Fruit fly (Drosophila melanogaster) whole organism, prepupa: ENCODE measurements around the gene Cyp4d20.

Source experiments
- Blimp-1 ChIP-seq: fragments of 200-800 bp; sonication (Bioruptor generic); optimal IDR thresholded peaks from 3 replicates; lab custom pipeline; 2017; ENCODE audit warnings: missing biosample characterization, missing genetic modification characterization, mild to moderate bottlenecking, moderate library complexity, missing genetic modification reagents
- CG10631 ChIP-seq: fragments of 200-800 bp; sonication (Bioruptor generic); optimal IDR thresholded peaks from 2 replicates; lab custom pipeline; 2016; ENCODE audit warnings: missing biosample characterization, missing genetic modification characterization
- CG10669 ChIP-seq: fragments of 200-800 bp; sonication (Bioruptor generic); optimal IDR thresholded peaks from 3 replicates; lab custom pipeline; 2018; ENCODE audit warnings: missing biosample characterization, mild to moderate bottlenecking, missing genetic modification characterization, moderate library complexity
- CG11294 ChIP-seq: fragments of 200-800 bp; sonication (Bioruptor generic); IDR thresholded peaks from 2 replicates; pipeline ENCODE4 v1.3.6; 2022; ENCODE audit warnings: missing biosample characterization, missing genetic modification characterization
- CG11762 ChIP-seq: fragments of 200-800 bp; sonication (Bioruptor generic); optimal IDR thresholded peaks from 3 replicates; lab custom pipeline; 2016; ENCODE audit warnings: missing biosample characterization, missing genetic modification characterization; ENCODE audit not compliant: insufficient read depth
- CG11902 ChIP-seq: fragments of 200-800 bp; sonication (Bioruptor generic); optimal IDR thresholded peaks from 3 replicates; lab custom pipeline; 2016; ENCODE audit warnings: missing biosample characterization, missing genetic modification characterization
- CG15336 ChIP-seq: fragments of 200-800 bp; sonication (Bioruptor generic); IDR thresholded peaks from 2 replicates; pipeline ENCODE4 v1.3.6; 2022; ENCODE audit warnings: missing biosample characterization, missing genetic modification characterization
- CG16779 ChIP-seq: fragments of 200-800 bp; sonication (Bioruptor generic); optimal IDR thresholded peaks from 3 replicates; lab custom pipeline; 2017; ENCODE audit warnings: missing biosample characterization, mild to moderate bottlenecking, missing genetic modification characterization
- CG3032 ChIP-seq: fragments of 200-800 bp; optimal IDR thresholded peaks from 2 replicates; lab custom pipeline; 2019; ENCODE audit warnings: missing biosample characterization, mild to moderate bottlenecking, missing genetic modification characterization, moderate library complexity
- CG31627 ChIP-seq: fragments of 200-800 bp; sonication (Bioruptor generic); optimal IDR thresholded peaks from 3 replicates; lab custom pipeline; 2016; ENCODE audit warnings: missing biosample characterization, missing genetic modification characterization
- CG32006 ChIP-seq: fragments of 200-800 bp; sonication (Bioruptor generic); optimal IDR thresholded peaks from 3 replicates; lab custom pipeline; 2017; ENCODE audit warnings: missing biosample characterization, mild to moderate bottlenecking, missing genetic modification characterization
- CG34406 ChIP-seq: fragments of 200-800 bp; sonication (Bioruptor generic); optimal IDR thresholded peaks from 3 replicates; lab custom pipeline; 2016; ENCODE audit warnings: missing biosample characterization, missing genetic modification characterization
- CG3919 ChIP-seq: fragments of 200-800 bp; sonication (Bioruptor generic); optimal IDR thresholded peaks from 3 replicates; lab custom pipeline; 2016; ENCODE audit warnings: missing biosample characterization, missing genetic modification characterization
- CG4318 ChIP-seq: fragments of 200-800 bp; sonication (Bioruptor generic); optimal IDR thresholded peaks from 3 replicates; lab custom pipeline; 2017; ENCODE audit warnings: missing biosample characterization, mild to moderate bottlenecking, missing genetic modification characterization
- CG6163 ChIP-seq: fragments of 200-800 bp; sonication (Bioruptor generic); IDR thresholded peaks from 3 replicates; pipeline ENCODE4 v1.3.6; 2022; ENCODE audit warnings: missing biosample characterization, missing genetic modification characterization
- CG6276 ChIP-seq: fragments of 200-800 bp; sonication (Bioruptor generic); optimal IDR thresholded peaks from 2 replicates; lab custom pipeline; 2017; ENCODE audit warnings: missing biosample characterization, mild to moderate bottlenecking, missing genetic modification characterization
- CG6808 ChIP-seq: fragments of 200-800 bp; sonication (Bioruptor generic); optimal IDR thresholded peaks from 3 replicates; lab custom pipeline; 2017; ENCODE audit warnings: missing biosample characterization, missing genetic modification characterization, mild to moderate bottlenecking, moderate library complexity, missing genetic modification reagents
- CG6854 ChIP-seq: fragments of 200-800 bp; sonication (Bioruptor generic); optimal IDR thresholded peaks from 2 replicates; lab custom pipeline; 2017; ENCODE audit warnings: missing biosample characterization, mild to moderate bottlenecking, missing genetic modification characterization
- CG8119 ChIP-seq: fragments of 200-800 bp; sonication (Bioruptor generic); IDR thresholded peaks from 3 replicates; pipeline ENCODE4 v1.3.6; 2022; ENCODE audit warnings: missing biosample characterization, missing genetic modification characterization
- CG8319 ChIP-seq: fragments of 200-800 bp; sonication (Bioruptor generic); optimal IDR thresholded peaks from 3 replicates; lab custom pipeline; 2016; ENCODE audit warnings: missing biosample characterization, missing genetic modification characterization
- CG9139 ChIP-seq: fragments of 200-800 bp; sonication (Bioruptor generic); optimal IDR thresholded peaks from 3 replicates; lab custom pipeline; 2017; ENCODE audit warnings: missing biosample characterization, mild to moderate bottlenecking, missing genetic modification characterization
- Eip78C ChIP-seq: fragments of 200-800 bp; sonication (Bioruptor generic); peaks from one replicate; lab custom pipeline; 2016; ENCODE audit warnings: missing biosample characterization, missing genetic modification characterization
- Eip93F ChIP-seq: fragments of 200-800 bp; sonication (Bioruptor generic); optimal IDR thresholded peaks from 2 replicates; lab custom pipeline; 2016; ENCODE audit warnings: missing biosample characterization, mild to moderate bottlenecking, missing genetic modification characterization
- Ets96B ChIP-seq: fragments of 200-800 bp; optimal IDR thresholded peaks from 2 replicates; lab custom pipeline; 2019; ENCODE audit warnings: missing biosample characterization, mild to moderate bottlenecking, missing genetic modification characterization, moderate library complexity
- Gug ChIP-seq: fragments of 200-800 bp; sonication (Bioruptor generic); IDR thresholded peaks from 2 replicates; pipeline ENCODE4 v1.3.6; 2022; ENCODE audit warnings: missing biosample characterization, missing genetic modification characterization
- Hr38 ChIP-seq: sonication (Bioruptor generic); optimal IDR thresholded peaks from 2 replicates; lab custom pipeline; 2016; ENCODE audit warnings: missing biosample characterization, missing genetic modification characterization
- Hr39 ChIP-seq: fragments of 200-800 bp; sonication (Bioruptor generic); optimal IDR thresholded peaks from 2 replicates; lab custom pipeline; 2016; ENCODE audit warnings: missing biosample characterization, missing genetic modification characterization
- Hr4 ChIP-seq: fragments of 200-800 bp; sonication (Bioruptor generic); optimal IDR thresholded peaks from 3 replicates; lab custom pipeline; 2016; ENCODE audit warnings: missing biosample characterization, missing genetic modification characterization
- Lpt ChIP-seq: fragments of 200-800 bp; sonication (Bioruptor generic); optimal IDR thresholded peaks from 3 replicates; lab custom pipeline; 2016; ENCODE audit warnings: missing biosample characterization, missing genetic modification characterization
- Met ChIP-seq: fragments of 200-800 bp; sonication (Bioruptor generic); optimal IDR thresholded peaks from 3 replicates; lab custom pipeline; 2016; ENCODE audit warnings: missing biosample characterization, missing genetic modification characterization
- Smox ChIP-seq: fragments of 200-800 bp; sonication (Bioruptor generic); optimal IDR thresholded peaks from 3 replicates; lab custom pipeline; 2016; ENCODE audit warnings: missing biosample characterization, missing genetic modification characterization
- Sox102F ChIP-seq: fragments of 200-800 bp; sonication (Bioruptor generic); optimal IDR thresholded peaks from 2 replicates; lab custom pipeline; 2016; ENCODE audit warnings: missing biosample characterization, mild to moderate bottlenecking, missing genetic modification characterization
- Sox14 ChIP-seq: fragments of 200-800 bp; sonication (Bioruptor generic); optimal IDR thresholded peaks from 3 replicates; lab custom pipeline; 2016; ENCODE audit warnings: missing biosample characterization, missing genetic modification characterization
- achi ChIP-seq: fragments of 200-800 bp; sonication (Bioruptor generic); optimal IDR thresholded peaks from 3 replicates; lab custom pipeline; 2016; ENCODE audit warnings: missing biosample characterization, missing genetic modification characterization
- acj6 ChIP-seq: fragments of 200-800 bp; sonication (Bioruptor generic); optimal IDR thresholded peaks from 3 replicates; lab custom pipeline; 2016; ENCODE audit warnings: missing biosample characterization, missing genetic modification characterization
- cyc ChIP-seq: fragments of 200-800 bp; sonication (Bioruptor generic); optimal IDR thresholded peaks from 3 replicates; lab custom pipeline; 2016; ENCODE audit warnings: missing biosample characterization, missing genetic modification characterization
- dsx ChIP-seq: fragments of 200-800 bp; optimal IDR thresholded peaks from 3 replicates; lab custom pipeline; 2019; ENCODE audit warnings: missing biosample characterization, mild to moderate bottlenecking, missing genetic modification characterization, moderate library complexity; ENCODE audit not compliant: poor library complexity, severe bottlenecking
- eg ChIP-seq: fragments of 200-800 bp; sonication (Bioruptor generic); IDR thresholded peaks from 3 replicates; pipeline ENCODE4 v1.3.6; 2022; ENCODE audit warnings: missing biosample characterization, missing genetic modification characterization
- esn ChIP-seq: fragments of 200-800 bp; sonication (Bioruptor generic); optimal IDR thresholded peaks from 2 replicates; lab custom pipeline; 2016; ENCODE audit warnings: missing biosample characterization, mild to moderate bottlenecking, missing genetic modification characterization, moderate library complexity
- fd59A ChIP-seq: fragments of 200-800 bp; sonication (Bioruptor generic); optimal IDR thresholded peaks from 2 replicates; lab custom pipeline; 2017; ENCODE audit warnings: missing biosample characterization, mild to moderate bottlenecking, missing genetic modification characterization, missing genetic modification reagents
- fd85E ChIP-seq: fragments of 200-800 bp; sonication (Bioruptor generic); optimal IDR thresholded peaks from 3 replicates; lab custom pipeline; 2016; ENCODE audit warnings: missing biosample characterization, missing genetic modification characterization
- salr ChIP-seq, 2 experiments: fragments of 200-800 bp; sonication (Bioruptor generic); optimal IDR thresholded peaks; 3 replicates each; lab custom pipeline; 2016 to 2018; ENCODE audit warnings: missing biosample characterization in 2 of 2, missing genetic modification characterization in 2 of 2, mild to moderate bottlenecking in 1 of 2
- ss ChIP-seq, 2 experiments: fragments of 200-800 bp; sonication (Bioruptor generic); optimal IDR thresholded peaks; 2 replicates in 1 of 2; 3 replicates in 1 of 2; lab custom pipeline; 2017 to 2018; ENCODE audit warnings: mild to moderate bottlenecking in 2 of 2, missing biosample characterization in 2 of 2, missing genetic modification characterization in 2 of 2, moderate library complexity in 1 of 2
- svp ChIP-seq: fragments of 200-800 bp; sonication (Bioruptor generic); peaks from one replicate; lab custom pipeline; 2016; ENCODE audit warnings: missing biosample characterization, missing genetic modification characterization
- topi ChIP-seq: fragments of 200-800 bp; sonication (Bioruptor generic); optimal IDR thresholded peaks from 3 replicates; lab custom pipeline; 2016; ENCODE audit warnings: missing biosample characterization, missing genetic modification characterization
- vri ChIP-seq: fragments of 200-800 bp; sonication (Bioruptor generic); optimal IDR thresholded peaks from 3 replicates; lab custom pipeline; 2016; ENCODE audit warnings: missing biosample characterization, mild to moderate bottlenecking, missing genetic modification characterization

Gene Cyp4d20

DNA sequence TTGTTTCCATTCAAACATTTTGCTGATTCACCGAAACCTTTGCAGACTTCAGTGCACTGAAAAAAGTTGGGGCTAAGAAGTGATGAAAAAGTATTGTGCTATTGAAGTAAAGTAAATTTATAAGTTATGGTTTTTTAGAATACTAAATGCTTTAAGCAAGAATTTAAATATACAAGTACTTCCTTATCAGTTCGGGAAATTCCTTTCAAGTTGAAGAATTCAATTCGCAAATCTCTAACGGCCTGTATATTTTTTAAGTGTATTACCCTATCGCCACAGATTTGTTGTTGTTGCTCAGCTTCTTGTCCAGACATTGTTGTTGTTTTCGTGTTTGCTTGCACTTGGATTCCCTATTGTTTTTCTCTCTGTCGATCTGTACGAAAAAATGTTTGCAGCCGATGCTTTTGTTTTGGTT lies 10.8 kb downstream of the Cyp4d20 start (continued):
- peak; percentile 3 for TF ChIP-seq Eip93F (GFP tag; lab: Kevin White, UChicago)
- TF ChIP-seq vri (GFP tag; lab: Kevin White, UChicago) = peak; percentile 85
- TF ChIP-seq acj6 (GFP tag; lab: Kevin White, UChicago) = peak; percentile 83
- peak; percentile 93 for TF ChIP-seq cyc (GFP tag; lab: Kevin White, UChicago)
- peak; percentile 83 for TF ChIP-seq Ets96B (tag; lab: Kevin White, UChicago)
- peak; percentile 73 to 83 for TF ChIP-seq ss (GFP tag; optimal IDR thresholded peaks at IDR 0.05; lab: Kevin White, UChicago)
- TF ChIP-seq CG31627 (GFP tag; lab: Kevin White, UChicago) = peak; percentile 91
- peak; percentile 93 for TF ChIP-seq Met (GFP tag; lab: Kevin White, UChicago)
- peak; percentile 86 for TF ChIP-seq CG3919 (GFP tag; lab: Kevin White, UChicago)
- peak; percentile 78 for TF ChIP-seq CG8119 (GFP tag; lab: Robert Waterston, UW)
- TF ChIP-seq Gug (GFP tag; lab: Robert Waterston, UW) = peak; percentile 48
- TF ChIP-seq Eip78C (GFP tag; lab: Kevin White, UChicago) = peak; percentile 97
- TF ChIP-seq esn (GFP tag; lab: Kevin White, UChicago) = peak; percentile 94
- TF ChIP-seq CG6276 (GFP tag; lab: Kevin White, UChicago) = peak; percentile 79
- TF ChIP-seq Sox14 (GFP tag; lab: Kevin White, UChicago) = peak; percentile 84
- peak; percentile 91 for TF ChIP-seq Sox102F (GFP tag; lab: Kevin White, UChicago)
- peak; percentile 70 for TF ChIP-seq Lpt (GFP tag; lab: Kevin White, UChicago)
- TF ChIP-seq Blimp-1 (GFP tag; lab: Kevin White, UChicago) = peak; percentile 62
- peak; percentile 84 for TF ChIP-seq CG34406 (GFP tag; lab: Kevin White, UChicago)
- peak; percentile 26 to 66 for TF ChIP-seq salr (GFP tag; optimal IDR thresholded peaks at IDR 0.05; lab: Kevin White, UChicago)
- TF ChIP-seq CG11762 (GFP tag; lab: Kevin White, UChicago) = peak; percentile 78
- TF ChIP-seq CG9139 = peak; percentile 54
- peak; percentile 82 for TF ChIP-seq CG6808 (GFP tag; lab: Kevin White, UChicago)
- peak; percentile 85 for TF ChIP-seq achi
- peak; percentile 63 for TF ChIP-seq fd59A (GFP tag; lab: Kevin White, UChicago)
- peak; percentile 74 for TF ChIP-seq CG10631 (GFP tag; lab: Kevin White, UChicago)
- TF ChIP-seq CG4318 (GFP tag; lab: Kevin White, UChicago) = peak; percentile 54
- TF ChIP-seq CG10669 (GFP tag; lab: Kevin White, UChicago) = peak; percentile 81
- TF ChIP-seq CG11294 (GFP tag; lab: Robert Waterston, UW) = peak; percentile 69
- peak; percentile 83 for TF ChIP-seq CG6163
- TF ChIP-seq fd85E (GFP tag; lab: Kevin White, UChicago) = peak; percentile 55
- peak; percentile 47 for TF ChIP-seq CG16779 (tag; lab: Kevin White, UChicago)

dm6 chr3L:2466411-2467015 lies 11.7 kb downstream of the Cyp4d20 start:
- TF ChIP-seq Eip78C (GFP tag; lab: Kevin White, UChicago) (peak; percentile 71), topi (GFP tag; lab: Kevin White, UChicago) (no peak), cyc (GFP tag; lab: Kevin White, UChicago) (peak; percentile 18), CG11902 (GFP tag; lab: Kevin White, UChicago) (no peak), CG4318 (GFP tag; lab: Kevin White, UChicago) (no peak), CG32006 (GFP tag; lab: Kevin White, UChicago) (no peak), CG8119 (GFP tag; lab: Robert Waterston, UW) (peak; percentile 37; the same call in 1 of the 3 replicates), Gug (GFP tag; lab: Robert Waterston, UW) (no peak), Sox102F (GFP tag; lab: Kevin White, UChicago) (peak; percentile 14), Eip93F (GFP tag; lab: Kevin White, UChicago) (no peak), CG15336 (GFP tag; lab: Robert Waterston, UW) (no peak; the same call in 1 of the 2 replicates), CG11762 (GFP tag; lab: Kevin White, UChicago) (no peak), achi (no peak), svp (GFP tag; lab: Kevin White, UChicago) (no peak), CG8319 (no peak), Smox (GFP tag; lab: Kevin White, UChicago) (peak; percentile 30), vri (GFP tag; lab: Kevin White, UChicago) (peak; percentile 17), CG3919 (GFP tag; lab: Kevin White, UChicago) (peak; percentile 38), Hr38 (no peak), acj6 (GFP tag; lab: Kevin White, UChicago) (peak; percentile 0), Hr4 (GFP tag; lab: Kevin White, UChicago) (no peak), CG3032 (tag; lab: Kevin White, UChicago) (no peak), dsx (GFP tag; lab: Kevin White, UChicago) (peak; percentile 42), eg (GFP tag; lab: Robert Waterston, UW) (peak; percentile 38; the same call in 1 of the 3 replicates), Met (GFP tag; lab: Kevin White, UChicago) (peak; percentile 19), Hr39 (peak; percentile 8), fd85E (GFP tag; lab: Kevin White, UChicago) (no peak), CG6163 (peak; percentile 56), CG6854 (peak; percentile 41)
